Worm (Caenorhabditis elegans) whole organism, young adult: ENCODE measurements around the gene srw-113.

Experiments
- Y79H2A.3 ChIP-seq: fragments of 200-800 bp; sonication (Bioruptor generic); conservative IDR thresholded peaks from 2 replicates; pipeline ENCODE4 v1.3.6; 2022; ENCODE audit warnings: missing genetic modification reagents, missing genetic modification characterization, missing compliant biosample characterization
- ceh-40 ChIP-seq: fragments of 200-800 bp; sonication (Bioruptor generic); IDR thresholded peaks from 2 replicates; pipeline ENCODE4 v1.3.6; 2022; ENCODE audit warnings: missing genetic modification characterization, missing compliant biosample characterization
- dpl-1 ChIP-seq: fragments of 150-350 bp; optimal IDR thresholded peaks from 2 replicates; lab custom pipeline; 2014; ENCODE audit warnings: missing biosample characterization, missing genetic modification reagents, missing genetic modification characterization
- ztf-26 ChIP-seq: sonication (generic microtip); optimal IDR thresholded peaks from 2 replicates; lab custom pipeline; 2017; ENCODE audit warnings: missing genetic modification characterization, missing compliant biosample characterization

DNA sequence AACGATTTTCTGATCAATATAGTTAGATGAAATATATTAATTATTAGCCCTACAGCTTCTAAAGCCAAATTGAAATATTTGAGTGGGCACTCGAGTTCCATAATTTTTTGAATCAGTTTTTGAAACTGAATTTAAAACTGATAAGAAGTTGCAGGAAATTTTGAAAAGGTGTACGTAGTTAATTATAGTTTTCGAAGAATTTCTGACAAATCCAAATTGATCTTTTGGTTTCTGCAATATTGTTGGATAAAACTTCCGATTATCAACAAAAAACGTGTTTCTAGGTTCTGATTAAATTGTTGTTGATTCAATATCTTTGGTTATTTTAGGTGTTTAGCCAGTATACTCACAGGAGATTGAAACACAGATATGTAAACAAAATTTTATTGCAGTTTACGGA, 26.2 kb upstream of the srw-113 start, which contains the start of gene T26H8.4:
- TF ChIP-seq dpl-1 (GFP tag; lab: Kevin White, UChicago), result no peak
- TF ChIP-seq Y79H2A.3 (GFP tag; lab: Robert Waterston, UW), result no peak
- no peak for TF ChIP-seq ztf-26 (tag; lab: Kevin White, UChicago)
- no peak for TF ChIP-seq ceh-40
